Worm (Caenorhabditis elegans): Measurements from ENCODE around the gene daf-4.

DNA sequence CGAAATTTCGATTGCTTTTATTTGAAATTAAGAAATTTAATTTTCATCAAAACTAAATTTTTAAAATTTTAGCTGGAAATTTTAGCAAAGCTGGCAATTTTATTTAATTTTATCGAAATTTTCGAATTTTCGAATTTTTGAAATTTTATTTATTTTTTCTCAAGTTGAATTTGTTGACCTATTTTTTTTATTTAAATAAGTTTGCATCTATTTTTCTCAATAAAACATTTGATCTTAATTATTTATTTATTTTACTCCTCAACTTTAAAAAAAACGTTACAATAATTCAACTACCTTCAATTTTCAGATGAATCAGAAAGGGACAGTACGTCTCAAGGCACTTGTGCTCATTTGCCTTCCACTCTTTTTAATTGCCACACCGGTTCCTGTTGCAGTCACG lies at the start of gene daf-4:
- no peak for TF ChIP-seq bed-1 (GFP tag; IDR thresholded peaks at IDR 0.05)
- no peak for TF ChIP-seq attf-5 (GFP tag; optimal IDR thresholded peaks at IDR 0.05)
- no peak for TF ChIP-seq unc-62 (GFP tag; optimal IDR thresholded peaks at IDR 0.05)
- TF ChIP-seq snpc-4 (GFP tag; optimal IDR thresholded peaks at IDR 0.05) = no peak
- no peak for TF ChIP-seq snpc-4 (tag; optimal IDR thresholded peaks at IDR 0.05)
- TF ChIP-seq let-526 (GFP tag; IDR thresholded peaks at IDR 0.05) = no peak

All from whole organism, young adult.